Worm (Caenorhabditis elegans) whole organism, L2 larva: ENCODE measurements around the gene lgc-16.
A peak's percentile ranks its signal among the peaks of the same experiment; 100 is the strongest.

ENCODE experiments used
- F13H6.1 ChIP-seq: sonication (generic microtip); optimal IDR thresholded peaks from 2 replicates; lab custom pipeline; 2016; ENCODE audit warnings: missing genetic modification characterization, missing compliant biosample characterization
- R02D3.7 ChIP-seq: fragments of 150-350 bp; optimal IDR thresholded peaks from 2 replicates; lab custom pipeline; 2014; ENCODE audit warnings: missing biosample characterization, missing genetic modification characterization
- Y55F3AM.14 ChIP-seq: fragments of 200-800 bp; sonication (Bioruptor generic); optimal IDR thresholded peaks from 2 replicates; lab custom pipeline; 2018; ENCODE audit warnings: mild to moderate bottlenecking, missing genetic modification characterization, missing compliant biosample characterization
- ZK546.5 ChIP-seq: sonication (generic microtip); optimal IDR thresholded peaks from 2 replicates; lab custom pipeline; 2017; ENCODE audit warnings: missing biosample characterization, missing genetic modification characterization
- alr-1 ChIP-seq: fragments of 150-350 bp; optimal IDR thresholded peaks from 2 replicates; lab custom pipeline; 2014; ENCODE audit warnings: missing biosample characterization, missing genetic modification characterization
- ama-1 ChIP-seq: fragments of 150-350 bp; optimal IDR thresholded peaks from 2 replicates; lab custom pipeline; 2018; ENCODE audit warnings: inconsistent platforms
- blmp-1 ChIP-seq: sonication (generic microtip); optimal IDR thresholded peaks from 2 replicates; lab custom pipeline; 2017; ENCODE audit warnings: missing genetic modification characterization, mild to moderate bottlenecking, missing compliant biosample characterization, antibody characterized with exemption, moderate library complexity; ENCODE audit not compliant: insufficient read depth
- ceh-16 ChIP-seq: fragments of 150-350 bp; optimal IDR thresholded peaks from 2 replicates; lab custom pipeline; 2014; ENCODE audit warnings: missing biosample characterization, missing genetic modification characterization
- crh-2 ChIP-seq: sonication (generic microtip); optimal IDR thresholded peaks from 2 replicates; lab custom pipeline; 2017; ENCODE audit warnings: missing biosample characterization, missing genetic modification characterization
- dmd-4 ChIP-seq: sonication (generic microtip); optimal IDR thresholded peaks from 2 replicates; lab custom pipeline; 2017; ENCODE audit warnings: missing biosample characterization, missing genetic modification characterization
- egl-27 ChIP-seq: sonication (generic microtip); optimal IDR thresholded peaks from 3 replicates; lab custom pipeline; 2017; ENCODE audit warnings: missing biosample characterization, missing genetic modification reagents, missing genetic modification characterization
- elt-1 ChIP-seq: fragments of 150-350 bp; optimal IDR thresholded peaks from 2 replicates; lab custom pipeline; 2014; ENCODE audit warnings: missing biosample characterization, missing genetic modification characterization
- fos-1 ChIP-seq: fragments of 150-350 bp; optimal IDR thresholded peaks from 2 replicates; lab custom pipeline; 2014; ENCODE audit warnings: missing biosample characterization, missing genetic modification characterization
- gmeb-1 ChIP-seq: fragments of 150-350 bp; optimal IDR thresholded peaks from 2 replicates; lab custom pipeline; 2014; ENCODE audit warnings: missing biosample characterization, missing genetic modification characterization
- lin-11 ChIP-seq: fragments of 150-350 bp; sonication (generic microtip); optimal IDR thresholded peaks from 2 replicates; lab custom pipeline; 2014; ENCODE audit warnings: missing biosample characterization, missing genetic modification characterization, inconsistent platforms, mixed read lengths
- lin-13 ChIP-seq: fragments of 150-350 bp; optimal IDR thresholded peaks from 2 replicates; lab custom pipeline; 2014; ENCODE audit warnings: missing biosample characterization, missing genetic modification reagents, missing genetic modification characterization
- lin-39 ChIP-seq: fragments of 150-350 bp; optimal IDR thresholded peaks from 2 replicates; lab custom pipeline; 2014; ENCODE audit warnings: missing biosample characterization, missing genetic modification reagents, missing genetic modification characterization
- lsy-2 ChIP-seq, 2 experiments: fragments of 150-350 bp in 1 of 2; sonication (generic microtip) in 1 of 2; optimal IDR thresholded peaks; 2 replicates each; lab custom pipeline; 2014 to 2017; ENCODE audit warnings: missing biosample characterization in 2 of 2, missing genetic modification characterization in 2 of 2
- mbf-1 ChIP-seq: sonication (generic microtip); optimal IDR thresholded peaks from 2 replicates; lab custom pipeline; 2017; ENCODE audit warnings: missing biosample characterization, missing genetic modification characterization
- mdl-1 ChIP-seq, 2 experiments: fragments of 150-350 bp in 1 of 2; sonication (generic microtip) in 1 of 2; optimal IDR thresholded peaks; 2 replicates each; lab custom pipeline; 2017; ENCODE audit warnings: missing biosample characterization in 2 of 2, missing genetic modification characterization in 2 of 2
- nhr-11 ChIP-seq: fragments of 150-350 bp; optimal IDR thresholded peaks from 2 replicates; lab custom pipeline; 2014; ENCODE audit warnings: missing biosample characterization, missing genetic modification characterization
- nhr-129 ChIP-seq: fragments of 150-350 bp; optimal IDR thresholded peaks from 2 replicates; lab custom pipeline; 2014; ENCODE audit warnings: missing biosample characterization, missing genetic modification characterization
- nhr-23 ChIP-seq: fragments of 150-350 bp; optimal IDR thresholded peaks from 2 replicates; lab custom pipeline; 2014; ENCODE audit warnings: missing biosample characterization, missing genetic modification reagents, missing genetic modification characterization
- nhr-237 ChIP-seq: fragments of 150-350 bp; optimal IDR thresholded peaks from 2 replicates; lab custom pipeline; 2014; ENCODE audit warnings: missing biosample characterization, missing genetic modification characterization
- nhr-25 ChIP-seq: fragments of 150-350 bp; sonication (generic microtip); optimal IDR thresholded peaks from 3 replicates; lab custom pipeline; 2014; ENCODE audit warnings: missing biosample characterization, missing genetic modification characterization
- nhr-77 ChIP-seq: fragments of 150-350 bp; optimal IDR thresholded peaks from 2 replicates; lab custom pipeline; 2014; ENCODE audit warnings: missing biosample characterization, missing genetic modification characterization
- peb-1 ChIP-seq: fragments of 150-350 bp; optimal IDR thresholded peaks from 2 replicates; lab custom pipeline; 2014; ENCODE audit warnings: missing biosample characterization, missing genetic modification characterization
- sem-4 ChIP-seq: fragments of 150-350 bp; optimal IDR thresholded peaks from 2 replicates; lab custom pipeline; 2014; ENCODE audit warnings: missing biosample characterization, missing genetic modification reagents, missing genetic modification characterization
- skn-1 ChIP-seq: sonication (generic microtip); optimal IDR thresholded peaks from 2 replicates; lab custom pipeline; 2017; ENCODE audit warnings: missing biosample characterization, missing genetic modification characterization
- sma-3 ChIP-seq: sonication (generic microtip); optimal IDR thresholded peaks from 2 replicates; lab custom pipeline; 2016; ENCODE audit warnings: missing genetic modification reagents, missing genetic modification characterization, missing compliant biosample characterization
- unc-39 ChIP-seq: fragments of 150-350 bp; optimal IDR thresholded peaks from 2 replicates; lab custom pipeline; 2014; ENCODE audit warnings: missing biosample characterization, missing genetic modification characterization
- unc-55 ChIP-seq: fragments of 150-350 bp; sonication (generic microtip); optimal IDR thresholded peaks from 3 replicates; lab custom pipeline; 2014; ENCODE audit warnings: missing biosample characterization, missing genetic modification reagents, missing genetic modification characterization
- unc-62 ChIP-seq: fragments of 150-350 bp; optimal IDR thresholded peaks from 2 replicates; lab custom pipeline; 2014; ENCODE audit warnings: missing biosample characterization, missing genetic modification reagents, missing genetic modification characterization
- zag-1 ChIP-seq: fragments of 150-350 bp; optimal IDR thresholded peaks from 2 replicates; lab custom pipeline; 2014; ENCODE audit warnings: missing biosample characterization, missing genetic modification characterization
- ztf-1 ChIP-seq: fragments of 200-800 bp; sonication (Bioruptor generic); conservative IDR thresholded peaks from 2 replicates; pipeline ENCODE4 v1.3.6; 2022; ENCODE audit warnings: missing genetic modification characterization, missing compliant biosample characterization
- ztf-11 ChIP-seq: sonication (generic microtip); optimal IDR thresholded peaks from 2 replicates; lab custom pipeline; 2017; ENCODE audit warnings: missing biosample characterization, missing genetic modification characterization
- ztf-4 ChIP-seq: fragments of 150-350 bp; optimal IDR thresholded peaks from 2 replicates; lab custom pipeline; 2014; ENCODE audit warnings: missing biosample characterization, missing genetic modification characterization

Gene lgc-16

ce11 chrX:12121285-12121684 is 2.8 kb downstream of the lgc-16 start, which contains the start of gene lgc-17:
Gene lgc-17, plus strand, starts transcription at chrX:12121585.
- TF ChIP-seq sma-3 (GFP tag; lab: Kevin White, UChicago) (no peak), unc-39 (tag; lab: Kevin White, UChicago) (no peak), fos-1 (tag; lab: Kevin White, UChicago) (no peak), F13H6.1 (tag; lab: Kevin White, UChicago) (no peak)
- TF ChIP-seq, all 48 proteins: peak for 0

DNA sequence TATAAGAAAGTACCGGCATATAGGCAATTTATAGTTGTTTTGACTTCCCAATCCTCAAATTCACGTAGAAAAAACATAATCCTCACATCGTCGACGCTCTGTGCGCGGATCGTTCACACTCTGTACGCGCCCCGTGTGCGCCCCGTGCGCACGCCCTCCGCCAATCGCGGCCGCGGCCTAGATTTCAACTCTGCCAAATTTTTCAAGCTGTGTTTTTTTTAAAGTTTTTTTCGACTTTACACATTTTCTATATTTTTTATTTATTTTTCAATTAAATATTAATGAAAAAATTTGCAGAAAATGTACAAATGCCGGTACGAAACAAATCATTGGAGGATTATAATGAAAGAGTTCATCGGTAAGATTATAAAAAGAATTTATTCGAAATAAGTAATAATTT is 4.7 kb downstream of the lgc-16 start, which contains the start of gene T01H10.11:
TSS of gene T01H10.11 (plus strand) at position 301 of the 400 bp plus-strand sequence.
- TF ChIP-seq blmp-1 (tag; lab: Kevin White, UChicago) (no peak), ztf-1 (GFP tag; lab: Robert Waterston, UW) (no peak), mbf-1 (no peak), lin-13 (GFP tag; lab: Kevin White, UChicago) (no peak), ceh-16 (no peak), alr-1 (tag; lab: Kevin White, UChicago) (no peak), unc-62 (GFP tag; lab: Kevin White, UChicago) (no peak), lsy-2 (tag; optimal IDR thresholded peaks at IDR 0.05; lab: Kevin White, UChicago) (no peak), skn-1 (no peak), elt-1 (tag; lab: Kevin White, UChicago) (no peak), lin-39 (tag; lab: Kevin White, UChicago) (no peak), nhr-23 (tag; lab: Kevin White, UChicago) (no peak), crh-2 (tag; lab: Kevin White, UChicago) (no peak), lin-11 (no peak), nhr-77 (tag; lab: Kevin White, UChicago) (no peak), gmeb-1 (tag; lab: Kevin White, UChicago) (no peak), nhr-25 (tag; lab: Kevin White, UChicago) (no peak), unc-39 (tag; lab: Kevin White, UChicago) (no peak)
- TF ChIP-seq, all 48 proteins: peak for 0

ce11 chrX:12125308-12125707 is 6.9 kb downstream of the lgc-16 start, which contains the start of gene lgc-18:
Gene lgc-18, plus strand, starts transcription at chrX:12125608.
- no peak for TF ChIP-seq nhr-11 (tag; lab: Kevin White, UChicago)
- no peak for TF ChIP-seq mdl-1 (tag; optimal IDR thresholded peaks at IDR 0.05; lab: Kevin White, UChicago)
- TF ChIP-seq peb-1: no peak
- TF ChIP-seq alr-1 (tag; lab: Kevin White, UChicago): no peak
- TF ChIP-seq dmd-4 (tag; lab: Kevin White, UChicago): no peak
- TF ChIP-seq nhr-129: no peak
- no peak for TF ChIP-seq unc-55
- TF ChIP-seq ztf-4 (tag; lab: Kevin White, UChicago): no peak

ce11 chrX:12141051-12141450 is 22.6 kb downstream of the lgc-16 start, which contains the start of gene lyst-1:
Gene lyst-1, minus strand, starts transcription at chrX:12141151.
- TF ChIP-seq fos-1 (tag; lab: Kevin White, UChicago) (peak; percentile 14), R02D3.7 (tag; lab: Kevin White, UChicago) (no peak)

DNA sequence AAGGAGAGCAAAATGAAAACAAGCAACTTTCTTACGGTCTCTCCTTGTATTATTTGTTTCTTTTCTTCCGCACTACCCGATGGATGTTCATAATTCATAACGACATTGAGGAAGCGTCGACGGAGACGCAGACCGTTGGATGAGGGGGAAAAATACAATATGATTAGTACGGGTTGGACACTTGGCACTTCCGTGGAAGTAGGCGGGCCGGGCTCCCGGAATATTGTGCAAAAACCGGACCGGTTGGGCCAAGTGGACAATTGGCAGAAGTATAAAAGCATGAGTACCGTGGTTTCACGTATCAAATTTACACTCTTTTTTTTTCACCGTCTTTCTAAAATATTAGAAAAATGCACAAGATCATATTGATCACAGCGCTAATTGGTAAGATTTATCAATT is 24.1 kb downstream of the lgc-16 start, which contains the start of gene M153.3:
TSS of gene M153.3 (plus strand) at position 301 of the 400 bp plus-strand sequence.
- TF ChIP-seq ztf-11 (tag; lab: Kevin White, UChicago) (no peak), egl-27 (tag; lab: Kevin White, UChicago) (no peak), nhr-237 (no peak), ZK546.5 (tag; lab: Kevin White, UChicago) (no peak), nhr-129 (no peak), ztf-1 (GFP tag; lab: Robert Waterston, UW) (no peak), Y55F3AM.14 (no peak), nhr-23 (tag; lab: Kevin White, UChicago) (no peak), mdl-1 (tag; optimal IDR thresholded peaks at IDR 0.05; lab: Kevin White, UChicago) (no peak), sem-4 (no peak), lin-13 (GFP tag; lab: Kevin White, UChicago) (no peak), nhr-25 (tag; lab: Kevin White, UChicago) (no peak), zag-1 (no peak), lin-11 (no peak), unc-55 (no peak), F13H6.1 (tag; lab: Kevin White, UChicago) (no peak), ama-1 (lab: Kevin White, UChicago) (no peak), nhr-77 (tag; lab: Kevin White, UChicago) (no peak), lsy-2 (tag; optimal IDR thresholded peaks at IDR 0.05; lab: Kevin White, UChicago) (no peak)
